Worm (Caenorhabditis elegans): ENCODE results near the gene clec-126.

Gene clec-126

ce11 chrII:3473744-3474143 is 45.5 kb upstream of the clec-126 start, which contains the start of gene sdz-32:
Gene sdz-32, plus strand, starts transcription at chrII:3474044.
- no peak for TF ChIP-seq lsy-2 (tag; optimal IDR thresholded peaks at IDR 0.05)
- TF ChIP-seq ceh-32 (tag; optimal IDR thresholded peaks at IDR 0.05; ENCODE audit: poor library complexity): no peak
- no peak for TF ChIP-seq tra-1 (GFP tag; IDR thresholded peaks at IDR 0.05)
- no peak for TF ChIP-seq Y48G9A.11 (GFP tag; IDR thresholded peaks at IDR 0.05)
- no peak for TF ChIP-seq spr-1 (tag; optimal IDR thresholded peaks at IDR 0.05)
- no peak for TF ChIP-seq arid-1 (GFP tag; conservative IDR thresholded peaks at IDR 0.05)
- TF ChIP-seq attf-4 (tag; optimal IDR thresholded peaks at IDR 0.05): no peak

- TF ChIP-seq ceh-32 (tag; optimal IDR thresholded peaks at IDR 0.05; ENCODE audit: poor library complexity): no peak
Measured at ce11 chrII:3476536-3476935, 42.8 kb upstream of the clec-126 start.

- TF ChIP-seq ztf-7 (tag; optimal IDR thresholded peaks at IDR 0.05) (no peak), lin-39 (tag; optimal IDR thresholded peaks at IDR 0.05) (no peak), unc-62 (GFP tag; optimal IDR thresholded peaks at IDR 0.05 in 1 of 2) (peak in 1 of 2 experiments; percentile 9), unc-62 (tag; optimal IDR thresholded peaks at IDR 0.05) (no peak), cey-2 (tag; optimal IDR thresholded peaks at IDR 0.05; ENCODE audit: borderline replicate concordance, insufficient read depth) (no peak), dmd-6 (GFP tag; IDR thresholded peaks at IDR 0.05) (no peak), egl-27 (tag; optimal IDR thresholded peaks at IDR 0.05) (no peak), nhr-42 (GFP tag; IDR thresholded peaks at IDR 0.05) (no peak)
Measured at ce11 chrII:3477171-3477570, 42.1 kb upstream of the clec-126 start, which contains the start of gene fbxb-104. Gene fbxb-104, minus strand, starts transcription at chrII:3477271.

- TF ChIP-seq lin-39 (tag; optimal IDR thresholded peaks at IDR 0.05): no peak
- TF ChIP-seq ceh-32 (tag; optimal IDR thresholded peaks at IDR 0.05; ENCODE audit: poor library complexity): no peak
- no peak for TF ChIP-seq mep-1 (tag; optimal IDR thresholded peaks at IDR 0.05)
- no peak for TF ChIP-seq F26F4.8 (GFP tag; conservative IDR thresholded peaks at IDR 0.05)
- no peak for TF ChIP-seq lsy-2 (tag; optimal IDR thresholded peaks at IDR 0.05)
- no peak for TF ChIP-seq saeg-2 (GFP tag; IDR thresholded peaks at IDR 0.05)
- no peak for TF ChIP-seq lin-15B (tag; optimal IDR thresholded peaks at IDR 0.05)
- TF ChIP-seq snpc-4 (tag; optimal IDR thresholded peaks at IDR 0.05): no peak
- TF ChIP-seq duxl-1 (tag; optimal IDR thresholded peaks at IDR 0.05; ENCODE audit: poor library complexity): no peak
Measured at ce11 chrII:3481584-3481983, 37.7 kb upstream of the clec-126 start, which contains the start of gene Y49F6B.8. Gene Y49F6B.8, minus strand, starts transcription at chrII:3481684.

ce11 chrII:3482231-3482630 is 37.1 kb upstream of the clec-126 start, which contains the start of gene smu-2:
Gene smu-2, plus strand, starts transcription at chrII:3482408.
- TF ChIP-seq dve-1 (tag; optimal IDR thresholded peaks at IDR 0.05; ENCODE audit: insufficient read depth) (no peak), duxl-1 (tag; optimal IDR thresholded peaks at IDR 0.05; ENCODE audit: poor library complexity) (no peak), spr-3 (GFP tag; optimal IDR thresholded peaks at IDR 0.05) (no peak), F37D6.2 (tag; optimal IDR thresholded peaks at IDR 0.05) (no peak), madf-5 (GFP tag; IDR thresholded peaks at IDR 0.05) (no peak; a peak in 1 of 4 replicates), hlh-11 (tag; optimal IDR thresholded peaks at IDR 0.05) (no peak), mdt-29 (GFP tag; IDR thresholded peaks at IDR 0.05) (no peak), zag-1 (tag; optimal IDR thresholded peaks at IDR 0.05) (no peak), ctbp-1 (GFP tag; IDR thresholded peaks at IDR 0.05) (no peak), lsy-2 (tag; optimal IDR thresholded peaks at IDR 0.05) (no peak), mxl-2 (GFP tag; conservative IDR thresholded peaks at IDR 0.05) (no peak), dpl-1 (GFP tag; optimal IDR thresholded peaks at IDR 0.05) (peak; percentile 62), ceh-20 (GFP tag; IDR thresholded peaks at IDR 0.05) (no peak), lim-7 (GFP tag; IDR thresholded peaks at IDR 0.05) (no peak), unc-130 (GFP tag; optimal IDR thresholded peaks at IDR 0.05) (peak; percentile 89), mes-2 (tag; optimal IDR thresholded peaks at IDR 0.05; ENCODE audit: poor library complexity, severe bottlenecking) (peak; percentile 97), nhr-11 (tag; optimal IDR thresholded peaks at IDR 0.05) (peak; percentile 11), unc-39 (tag; optimal IDR thresholded peaks at IDR 0.05) (no peak), zfp-2 (tag; optimal IDR thresholded peaks at IDR 0.05) (no peak), ztf-7 (tag; optimal IDR thresholded peaks at IDR 0.05) (no peak), nhr-77 (tag; optimal IDR thresholded peaks at IDR 0.05) (no peak), pha-4 (GFP tag; IDR thresholded peaks at IDR 0.05) (no peak), pha-4 (tag; optimal IDR thresholded peaks at IDR 0.05) (no peak), lir-3 (tag; optimal IDR thresholded peaks at IDR 0.05) (no peak), tra-1 (GFP tag; IDR thresholded peaks at IDR 0.05) (no peak), nhr-42 (GFP tag; IDR thresholded peaks at IDR 0.05) (no peak), ceh-32 (tag; optimal IDR thresholded peaks at IDR 0.05; ENCODE audit: poor library complexity) (no peak), dmd-9 (GFP tag; IDR thresholded peaks at IDR 0.05) (peak; percentile 54; the same call in 1 of the 2 replicates)

All from whole organism, L4 larva.